Fruit fly (Drosophila melanogaster) whole organism, embryonic: Measurements from ENCODE around the gene Cyp12a5.

ENCODE experiments used
- CG10209 ChIP-seq: fragments of 200-800 bp; sonication (Bioruptor generic); optimal IDR thresholded peaks from 3 replicates; lab custom pipeline; 2017; ENCODE audit warnings: missing biosample characterization, mild to moderate bottlenecking, missing genetic modification characterization, missing genetic modification reagents
- CG10274 ChIP-seq: fragments of 200-800 bp; sonication (Bioruptor generic); optimal IDR thresholded peaks from 3 replicates; lab custom pipeline; 2017; ENCODE audit warnings: missing biosample characterization, mild to moderate bottlenecking, missing genetic modification characterization
- CG10654 ChIP-seq: fragments of 200-800 bp; sonication (Bioruptor generic); optimal IDR thresholded peaks from 2 replicates; lab custom pipeline; 2016; ENCODE audit warnings: missing biosample characterization, missing genetic modification characterization
- CG1233 ChIP-seq: fragments of 200-800 bp; sonication (Bioruptor generic); optimal IDR thresholded peaks from 4 replicates; lab custom pipeline; 2018; ENCODE audit warnings: missing biosample characterization, mild to moderate bottlenecking, missing genetic modification characterization
- CG12744 ChIP-seq: fragments of 200-800 bp; sonication (Bioruptor generic); optimal IDR thresholded peaks from 2 replicates; lab custom pipeline; 2016; ENCODE audit warnings: missing biosample characterization, missing genetic modification characterization
- CG14965 ChIP-seq: fragments of 200-800 bp; sonication (Bioruptor generic); optimal IDR thresholded peaks from 2 replicates; lab custom pipeline; 2016; ENCODE audit warnings: missing biosample characterization, missing genetic modification characterization, borderline replicate concordance
- CG16863 ChIP-seq: fragments of 200-800 bp; sonication (Bioruptor generic); optimal IDR thresholded peaks from 3 replicates; lab custom pipeline; 2016; ENCODE audit warnings: missing biosample characterization, missing genetic modification characterization
- CG18764 ChIP-seq: fragments of 200-800 bp; sonication (Bioruptor generic); optimal IDR thresholded peaks from 3 replicates; lab custom pipeline; 2016; ENCODE audit warnings: missing biosample characterization, missing genetic modification characterization
- CG2875 ChIP-seq: fragments of 200-800 bp; sonication (Bioruptor generic); optimal IDR thresholded peaks from 2 replicates; lab custom pipeline; 2017; ENCODE audit warnings: missing biosample characterization, mild to moderate bottlenecking, missing genetic modification characterization, missing genetic modification reagents
- CG31224 ChIP-seq: fragments of 200-800 bp; sonication (Bioruptor generic); IDR thresholded peaks from 2 replicates; pipeline ENCODE4 v1.3.6; 2022; ENCODE audit warnings: missing biosample characterization, missing genetic modification characterization
- CG32772 ChIP-seq: fragments of 200-800 bp; sonication (Bioruptor generic); IDR thresholded peaks from 2 replicates; pipeline ENCODE4 v1.3.6; 2022; ENCODE audit warnings: missing biosample characterization, missing genetic modification characterization
- CG34224 ChIP-seq: fragments of 200-800 bp; sonication (Bioruptor generic); IDR thresholded peaks from 3 replicates; pipeline ENCODE4 v1.3.6; 2022; ENCODE audit warnings: missing biosample characterization, missing genetic modification characterization; ENCODE audit not compliant: partially characterized antibody
- CG34422 ChIP-seq: fragments of 200-800 bp; sonication (Bioruptor generic); IDR thresholded peaks from 3 replicates; pipeline ENCODE4 v1.3.6; 2022; ENCODE audit warnings: missing biosample characterization, missing genetic modification characterization
- CG3726 ChIP-seq: fragments of 200-800 bp; sonication (Bioruptor generic); IDR thresholded peaks from 3 replicates; pipeline ENCODE4, ENCODE4 v1.3.6; 2022; ENCODE audit warnings: missing biosample characterization, missing genetic modification characterization
- CG3847 ChIP-seq: fragments of 200-800 bp; sonication (Bioruptor generic); IDR thresholded peaks from 2 replicates; pipeline ENCODE4 v1.3.6; 2022; ENCODE audit warnings: missing biosample characterization, missing genetic modification characterization
- CG4424 ChIP-seq: fragments of 200-800 bp; sonication (Bioruptor generic); optimal IDR thresholded peaks from 3 replicates; lab custom pipeline; 2016; ENCODE audit warnings: missing biosample characterization, missing genetic modification characterization
- CG4617 ChIP-seq: fragments of 200-800 bp; sonication (Bioruptor generic); optimal IDR thresholded peaks from 3 replicates; lab custom pipeline; 2016; ENCODE audit warnings: missing biosample characterization, missing genetic modification characterization, borderline replicate concordance
- CG7745 ChIP-seq: fragments of 200-800 bp; sonication (Bioruptor generic); optimal IDR thresholded peaks from 2 replicates; lab custom pipeline; 2018; ENCODE audit warnings: missing biosample characterization, mild to moderate bottlenecking, missing genetic modification characterization, moderate library complexity
- Deaf1 ChIP-seq: fragments of 200-800 bp; optimal IDR thresholded peaks from 3 replicates; lab custom pipeline; 2019; ENCODE audit warnings: missing biosample characterization, mild to moderate bottlenecking, missing genetic modification characterization, moderate library complexity
- Dfd ChIP-seq, 2 experiments: fragments of >200 bp; optimal IDR thresholded peaks; 2 replicates each; lab custom pipeline; 2017; ENCODE audit warnings: missing biosample characterization in 2 of 2, missing genetic modification characterization in 2 of 2
- Drgx ChIP-seq: fragments of 200-800 bp; sonication (Bioruptor generic); IDR thresholded peaks from 2 replicates; pipeline ENCODE4 v1.3.6; 2022; ENCODE audit warnings: missing biosample characterization, missing genetic modification characterization
- E2f1 ChIP-seq: fragments of 200-800 bp; sonication (Bioruptor generic); IDR thresholded peaks from 2 replicates; pipeline ENCODE4 v1.3.6; 2022; ENCODE audit warnings: missing biosample characterization, missing genetic modification characterization
- Elba2 ChIP-seq: fragments of 200-800 bp; sonication (Bioruptor generic); optimal IDR thresholded peaks from 3 replicates; lab custom pipeline; 2016; ENCODE audit warnings: missing biosample characterization, missing genetic modification characterization
- Fer1 ChIP-seq: fragments of 200-800 bp; sonication (Bioruptor generic); optimal IDR thresholded peaks from 2 replicates; lab custom pipeline; 2017; ENCODE audit warnings: missing biosample characterization, mild to moderate bottlenecking, missing genetic modification characterization
- Hr78 ChIP-seq, 2 experiments: fragments of 200-800 bp in 1 of 2; fragments of >200 bp in 1 of 2; sonication (Bioruptor generic) in 1 of 2; optimal IDR thresholded peaks; 2 replicates each; lab custom pipeline; 2017 to 2019; ENCODE audit warnings: missing biosample characterization in 2 of 2, missing genetic modification characterization in 2 of 2, mild to moderate bottlenecking in 1 of 2, moderate library complexity in 1 of 2
- MTF-1 ChIP-seq: fragments of 200-800 bp; sonication (Bioruptor generic); optimal IDR thresholded peaks from 2 replicates; lab custom pipeline; 2018; ENCODE audit warnings: missing biosample characterization, mild to moderate bottlenecking, missing genetic modification characterization, borderline replicate concordance
- Meics ChIP-seq: fragments of 200-800 bp; sonication (Bioruptor generic); optimal IDR thresholded peaks from 2 replicates; lab custom pipeline; 2017; ENCODE audit warnings: missing biosample characterization, mild to moderate bottlenecking, missing genetic modification characterization
- Nf-YC ChIP-seq: fragments of 200-800 bp; optimal IDR thresholded peaks from 3 replicates; lab custom pipeline; 2019; ENCODE audit warnings: missing biosample characterization, mild to moderate bottlenecking, missing genetic modification characterization, moderate library complexity
- Xbp1 ChIP-seq: fragments of 200-800 bp; sonication (Bioruptor generic); optimal IDR thresholded peaks from 3 replicates; lab custom pipeline; 2016; ENCODE audit warnings: missing biosample characterization, mild to moderate bottlenecking, missing genetic modification characterization
- cg ChIP-seq: fragments of 200-800 bp; sonication (Bioruptor generic); optimal IDR thresholded peaks from 3 replicates; lab custom pipeline; 2019; ENCODE audit warnings: missing biosample characterization, mild to moderate bottlenecking, missing genetic modification characterization, moderate library complexity
- crol ChIP-seq: fragments of 200-800 bp; sonication (Bioruptor generic); IDR thresholded peaks from 2 replicates; pipeline ENCODE4 v1.3.6; 2022; ENCODE audit warnings: missing biosample characterization, missing genetic modification characterization
- disco-r ChIP-seq: fragments of 200-800 bp; sonication (Bioruptor generic); optimal IDR thresholded peaks from 2 replicates; lab custom pipeline; 2016; ENCODE audit warnings: missing biosample characterization, missing genetic modification characterization
- dmrt11E ChIP-seq: fragments of 200-800 bp; sonication (Bioruptor generic); optimal IDR thresholded peaks from 3 replicates; lab custom pipeline; 2018; ENCODE audit warnings: missing biosample characterization, mild to moderate bottlenecking, missing genetic modification characterization, moderate library complexity
- fd3F ChIP-seq: fragments of 200-800 bp; sonication (Bioruptor generic); optimal IDR thresholded peaks from 2 replicates; lab custom pipeline; 2018; ENCODE audit warnings: missing biosample characterization, mild to moderate bottlenecking, missing genetic modification characterization, moderate library complexity
- gcm ChIP-seq: fragments of 200-800 bp; sonication (Bioruptor generic); optimal IDR thresholded peaks from 2 replicates; lab custom pipeline; 2019; ENCODE audit warnings: missing biosample characterization, mild to moderate bottlenecking, missing genetic modification characterization, moderate library complexity
- gsb ChIP-seq: fragments of 200-800 bp; sonication (Bioruptor generic); IDR thresholded peaks from 2 replicates; pipeline ENCODE4 v1.3.6; 2022; ENCODE audit warnings: missing biosample characterization, missing genetic modification characterization
- hb ChIP-seq: fragments of 200-800 bp; sonication (Bioruptor generic); IDR thresholded peaks from 3 replicates; pipeline ENCODE4 v1.3.6; 2022; ENCODE audit warnings: missing biosample characterization, missing genetic modification characterization; ENCODE audit not compliant: partially characterized antibody
- ken ChIP-seq: fragments of 200-800 bp; sonication (Bioruptor generic); IDR thresholded peaks from 3 replicates; pipeline ENCODE4 v1.3.6; 2022; ENCODE audit warnings: missing biosample characterization, missing genetic modification characterization
- knrl ChIP-seq: fragments of 200-800 bp; sonication (Bioruptor generic); IDR thresholded peaks from 3 replicates; pipeline ENCODE4 v1.3.6; 2022; ENCODE audit warnings: missing biosample characterization, missing genetic modification characterization; ENCODE audit not compliant: partially characterized antibody
- lilli ChIP-seq: fragments of 200-800 bp; sonication (Bioruptor generic); optimal IDR thresholded peaks from 3 replicates; lab custom pipeline; 2016; ENCODE audit warnings: missing biosample characterization, missing genetic modification characterization
- nerfin-2 ChIP-seq: fragments of 200-800 bp; sonication (Bioruptor generic); IDR thresholded peaks from 2 replicates; pipeline ENCODE4 v1.3.6; 2022; ENCODE audit warnings: missing biosample characterization, missing genetic modification characterization; ENCODE audit not compliant: partially characterized antibody
- pho ChIP-seq: fragments of 200-800 bp; sonication (Bioruptor generic); optimal IDR thresholded peaks from 2 replicates; lab custom pipeline; 2016; ENCODE audit warnings: missing biosample characterization, missing genetic modification characterization
- pita ChIP-seq: fragments of 200-800 bp; sonication (Bioruptor generic); optimal IDR thresholded peaks from 2 replicates; lab custom pipeline; 2017; ENCODE audit warnings: missing biosample characterization, mild to moderate bottlenecking, missing genetic modification characterization
- prd ChIP-seq, 3 experiments: fragments of >200 bp in 2 of 3; fragments of 200-800 bp in 1 of 3; sonication (Bioruptor generic) in 1 of 3; optimal IDR thresholded peaks in 2 of 3; IDR thresholded peaks in 1 of 3; 2 replicates in 2 of 3; 3 replicates in 1 of 3; pipeline versions ENCODE4 v1.3.6 to Lab custom; 2017 to 2022; ENCODE audit warnings: missing biosample characterization in 1 of 3, missing genetic modification characterization in 1 of 3
- sima ChIP-seq: fragments of 200-800 bp; sonication (Bioruptor generic); optimal IDR thresholded peaks from 2 replicates; lab custom pipeline; 2016; ENCODE audit warnings: missing biosample characterization, missing genetic modification characterization
- slou ChIP-seq: fragments of 200-800 bp; sonication (Bioruptor generic); optimal IDR thresholded peaks from 3 replicates; lab custom pipeline; 2016; ENCODE audit warnings: missing biosample characterization, missing genetic modification characterization
- slp2 ChIP-seq: fragments of 200-800 bp; sonication (Bioruptor generic); optimal IDR thresholded peaks from 2 replicates; lab custom pipeline; 2016; ENCODE audit warnings: missing biosample characterization, missing genetic modification characterization
- tgo ChIP-seq: fragments of 200-800 bp; sonication (Bioruptor generic); IDR thresholded peaks from 3 replicates; pipeline ENCODE4 v1.3.6; 2022; ENCODE audit warnings: missing biosample characterization, missing genetic modification characterization
- vvl ChIP-seq: fragments of 200-800 bp; sonication (Bioruptor generic); IDR thresholded peaks from 2 replicates; pipeline ENCODE4 v1.3.6; 2022; ENCODE audit warnings: missing biosample characterization, missing genetic modification characterization
- wdn ChIP-seq: fragments of 200-800 bp; sonication (Bioruptor generic); IDR thresholded peaks from 2 replicates; pipeline ENCODE4 v1.3.6; 2022; ENCODE audit warnings: missing biosample characterization, missing genetic modification characterization

Gene Cyp12a5

DNA sequence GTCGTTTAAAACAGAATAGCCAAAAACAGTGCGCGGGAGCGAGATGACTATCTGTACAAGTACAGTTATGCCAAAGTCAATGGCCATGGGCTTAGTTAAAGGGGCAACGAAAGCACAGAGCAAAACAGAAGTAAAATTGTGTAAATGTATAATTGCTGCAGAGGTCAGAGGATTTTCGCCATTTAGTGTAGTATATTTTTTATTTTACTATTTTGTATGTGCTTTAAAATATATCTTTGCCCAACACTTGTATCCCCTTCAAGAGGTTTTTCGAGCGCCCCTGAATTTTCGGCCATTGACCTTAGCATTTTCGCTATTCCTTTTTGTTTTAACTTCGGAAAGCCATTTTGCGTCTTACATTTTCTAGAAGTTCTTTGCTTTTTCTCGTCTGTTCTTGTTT, 25.5 kb downstream of the Cyp12a5 start (continued):
- TF ChIP-seq CG3847 (GFP tag; lab: Robert Waterston, UW) (0 out of 2 replicates have a peak, but pooled peaks have one; percentile 9), CG10654 (GFP tag; lab: Kevin White, UChicago) (no peak), Xbp1 (GFP tag; lab: Kevin White, UChicago) (no peak), pho (GFP tag; lab: Kevin White, UChicago) (no peak), sima (GFP tag; lab: Kevin White, UChicago) (no peak), slou (GFP tag; lab: Kevin White, UChicago) (no peak), Deaf1 (tag; lab: Kevin White, UChicago) (no peak), wdn (GFP tag; lab: Robert Waterston, UW) (no peak), dmrt11E (tag; lab: Kevin White, UChicago) (no peak), CG16863 (no peak), knrl (GFP tag; lab: Robert Waterston, UW) (no peak), disco-r (GFP tag; lab: Kevin White, UChicago) (no peak), CG34422 (no peak), CG12744 (GFP tag; lab: Kevin White, UChicago) (no peak), E2f1 (GFP tag; lab: Robert Waterston, UW) (no peak), CG32772 (peak; percentile 35; the same call in 1 of the 2 replicates), hb (no peak), Fer1 (no peak), Hr78 (GFP tag; optimal IDR thresholded peaks at IDR 0.05; lab: Kevin White, UChicago) (no peak), prd (optimal IDR thresholded peaks at IDR 0.05; lab: Kevin White, UChicago) (no peak), prd (GFP tag; IDR thresholded peaks at IDR 0.05; lab: Robert Waterston, UW) (peak; percentile 49; the same call in 2 of the 3 replicates), crol (no peak), CG10209 (GFP tag; lab: Kevin White, UChicago) (no peak), MTF-1 (GFP tag; lab: Kevin White, UChicago) (no peak), tgo (GFP tag; lab: Robert Waterston, UW) (no peak; the same call in 2 of the 3 replicates), CG4424 (no peak), Elba2 (no peak), CG18764 (GFP tag; lab: Kevin White, UChicago) (no peak), CG2875 (GFP tag; lab: Kevin White, UChicago) (no peak), CG34224 (GFP tag; lab: Robert Waterston, UW) (no peak), CG7745 (tag; lab: Kevin White, UChicago) (no peak), gcm (no peak), CG14965 (GFP tag; lab: Kevin White, UChicago) (no peak), CG10274 (GFP tag; lab: Kevin White, UChicago) (no peak), fd3F (GFP tag; lab: Kevin White, UChicago) (no peak), ken (GFP tag; lab: Robert Waterston, UW) (peak; percentile 23; the same call in 1 of the 3 replicates), Nf-YC (tag; lab: Kevin White, UChicago) (no peak), cg (GFP tag; lab: Kevin White, UChicago) (no peak), CG3726 (GFP tag; lab: Robert Waterston, UW) (no peak), vvl (GFP tag; lab: Robert Waterston, UW) (0 out of 2 replicates have a peak, but pooled peaks have one; percentile 36), Meics (no peak), nerfin-2 (GFP tag; lab: Robert Waterston, UW) (no peak), CG1233 (GFP tag; lab: Kevin White, UChicago) (peak; percentile 9), slp2 (GFP tag; lab: Kevin White, UChicago) (no peak), lilli (peak; percentile 19), pita (GFP tag; lab: Kevin White, UChicago) (no peak), Drgx (GFP tag; lab: Robert Waterston, UW) (no peak), CG31224 (no peak), Dfd (GFP tag; optimal IDR thresholded peaks at IDR 0.05; lab: Kevin White, UChicago) (no peak), CG4617 (GFP tag; lab: Kevin White, UChicago) (no peak), gsb (GFP tag; lab: Robert Waterston, UW) (no peak)
